Fruit fly (Drosophila melanogaster): Measurements from ENCODE around the gene Pp2C1.

Gene Pp2C1

DNA sequence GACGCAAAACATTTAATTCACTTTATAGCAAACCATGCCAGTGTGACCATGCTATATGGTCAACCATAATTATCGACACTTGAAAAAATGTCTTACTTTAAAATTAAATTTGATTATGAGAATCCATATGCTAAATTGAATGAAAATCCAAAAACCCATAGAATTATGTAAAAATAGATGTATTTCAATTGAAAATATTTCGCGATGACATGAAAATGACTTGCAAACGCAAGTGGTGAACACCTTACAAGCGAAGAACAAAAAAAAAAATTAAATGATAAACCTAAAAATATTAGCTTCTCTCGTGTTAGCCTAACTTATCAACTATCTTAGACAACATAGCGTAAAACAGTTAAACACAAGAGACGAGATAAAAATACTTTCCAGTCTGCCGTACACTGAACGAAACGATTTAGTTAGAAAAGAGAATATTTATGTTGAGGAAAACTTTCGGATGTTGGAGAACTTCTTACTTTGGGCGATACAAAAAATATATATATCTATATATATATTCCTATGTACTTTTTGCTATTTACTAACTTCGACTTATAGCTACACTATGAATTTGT lies 6.8 kb downstream of the Pp2C1 start (continued):
- TF ChIP-seq spab (GFP tag; optimal IDR thresholded peaks at IDR 0.05), result no peak
- peak in 1 of 2 experiments; percentile 57 for TF ChIP-seq salr (GFP tag; optimal IDR thresholded peaks at IDR 0.05)
- TF ChIP-seq CG10631 (GFP tag; optimal IDR thresholded peaks at IDR 0.05), result peak; percentile 62
- peak; percentile 69 for TF ChIP-seq lz (GFP tag; optimal IDR thresholded peaks at IDR 0.05)
- peak; percentile 38 for TF ChIP-seq Sox15 (GFP tag; optimal IDR thresholded peaks at IDR 0.05)
- TF ChIP-seq CG1621 (tag; optimal IDR thresholded peaks at IDR 0.05), result no peak
- TF ChIP-seq CG8632 (GFP tag; optimal IDR thresholded peaks at IDR 0.05), result peak; percentile 43
- TF ChIP-seq CG6276 (GFP tag; optimal IDR thresholded peaks at IDR 0.05), result peak; percentile 55
- peak; percentile 41 for TF ChIP-seq CG11762 (GFP tag; optimal IDR thresholded peaks at IDR 0.05; ENCODE audit: insufficient read depth)
- TF ChIP-seq cyc (GFP tag; optimal IDR thresholded peaks at IDR 0.05), result peak; percentile 57
- peak; percentile 74 for TF ChIP-seq Smox (GFP tag; optimal IDR thresholded peaks at IDR 0.05)
- peak; percentile 46 for TF ChIP-seq CG34406 (GFP tag; optimal IDR thresholded peaks at IDR 0.05)
- TF ChIP-seq fd85E (GFP tag; optimal IDR thresholded peaks at IDR 0.05), result no peak
- TF ChIP-seq CG8119 (GFP tag; IDR thresholded peaks at IDR 0.05), result peak; percentile 64
- no peak for TF ChIP-seq CG11294 (GFP tag; IDR thresholded peaks at IDR 0.05)
- peak; percentile 78 for TF ChIP-seq CG15336 (GFP tag; IDR thresholded peaks at IDR 0.05)
- TF ChIP-seq CG8319 (GFP tag; optimal IDR thresholded peaks at IDR 0.05), result peak; percentile 37
- TF ChIP-seq ss (GFP tag; optimal IDR thresholded peaks at IDR 0.05), result peak in 1 of 2 experiments; percentile 32
- TF ChIP-seq pdm3 (GFP tag; optimal IDR thresholded peaks at IDR 0.05), result peak; percentile 69

- peak; percentile 7 for TF ChIP-seq fkh (GFP tag; optimal IDR thresholded peaks at IDR 0.05)
- TF ChIP-seq Sox15 (GFP tag; optimal IDR thresholded peaks at IDR 0.05), result no peak
- no peak for TF ChIP-seq cyc (GFP tag; optimal IDR thresholded peaks at IDR 0.05)
- peak; percentile 19 for TF ChIP-seq CG32006 (GFP tag; optimal IDR thresholded peaks at IDR 0.05)
- peak; percentile 59 for TF ChIP-seq Eip78C (GFP tag)
- TF ChIP-seq acj6 (GFP tag; optimal IDR thresholded peaks at IDR 0.05), result no peak
- TF ChIP-seq CG8119 (GFP tag; IDR thresholded peaks at IDR 0.05), result 0 out of 3 replicates have a peak, but pooled peaks have one; percentile 19
These were observed 7.5 kb downstream of the Pp2C1 start, which contains the start of gene fzr for dm6 chrX:4678913-4679812. fzr (minus strand) TSS chrX:4679537.

DNA sequence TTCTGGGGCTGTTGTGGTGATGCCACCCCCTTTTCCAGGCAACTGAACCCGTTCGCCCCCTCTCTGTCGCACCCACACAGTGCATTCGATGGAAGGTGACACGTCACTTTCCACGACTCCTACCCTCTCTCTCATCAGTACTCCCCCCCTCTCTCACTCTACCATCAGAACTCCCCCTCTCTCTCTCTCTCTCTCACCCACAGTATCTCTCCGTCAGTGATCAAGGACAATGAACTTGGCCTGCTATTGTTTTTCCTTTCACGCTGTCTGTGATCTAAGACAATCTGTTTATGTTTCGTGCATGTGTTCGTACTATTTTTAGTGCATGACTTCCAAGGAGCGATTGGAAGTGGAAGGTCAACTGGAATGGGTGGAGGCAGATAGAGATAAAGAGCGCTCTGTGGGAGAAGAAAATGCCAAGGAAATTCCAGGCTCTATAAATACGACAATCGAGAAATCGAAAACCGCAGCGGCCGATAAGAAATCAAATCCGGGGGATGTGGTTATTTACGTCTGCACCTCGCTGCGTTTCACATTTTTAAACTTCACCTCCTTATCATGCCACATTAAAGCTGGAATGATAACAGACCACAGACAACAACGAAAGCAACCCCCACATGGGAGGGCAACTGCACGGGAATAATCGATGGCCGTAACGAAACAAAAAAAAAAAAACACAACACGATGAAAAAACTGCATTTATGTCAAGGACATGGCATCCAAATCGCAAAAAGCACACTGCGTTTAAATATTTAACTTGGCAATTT lies 8.4 kb downstream of the Pp2C1 start:
- TF ChIP-seq svp (GFP tag) (peak; percentile 95), acj6 (GFP tag; optimal IDR thresholded peaks at IDR 0.05) (no peak)

dm6 chrX:4677427-4677826 lies 9.3 kb downstream of the Pp2C1 start:
- TF ChIP-seq acj6 (GFP tag; optimal IDR thresholded peaks at IDR 0.05) (no peak), dsx (GFP tag; optimal IDR thresholded peaks at IDR 0.05; ENCODE audit: poor library complexity, severe bottlenecking) (no peak), CG1621 (tag; optimal IDR thresholded peaks at IDR 0.05) (no peak), vri (GFP tag; optimal IDR thresholded peaks at IDR 0.05) (peak; percentile 59), cyc (GFP tag; optimal IDR thresholded peaks at IDR 0.05) (no peak), Gug (GFP tag; IDR thresholded peaks at IDR 0.05) (no peak), dac (GFP tag; optimal IDR thresholded peaks at IDR 0.05) (no peak), CG6163 (GFP tag; IDR thresholded peaks at IDR 0.05) (0 out of 3 replicates have a peak, but pooled peaks have one; percentile 34), CG7368 (GFP tag; optimal IDR thresholded peaks at IDR 0.05) (no peak), CG4318 (GFP tag; optimal IDR thresholded peaks at IDR 0.05) (no peak), topi (GFP tag; optimal IDR thresholded peaks at IDR 0.05) (peak; percentile 6), fkh (GFP tag; optimal IDR thresholded peaks at IDR 0.05) (no peak), CG11902 (GFP tag; optimal IDR thresholded peaks at IDR 0.05) (no peak), Lpt (GFP tag; optimal IDR thresholded peaks at IDR 0.05) (no peak), CG3919 (GFP tag; optimal IDR thresholded peaks at IDR 0.05) (no peak), Hr38 (GFP tag; optimal IDR thresholded peaks at IDR 0.05) (no peak), Sox14 (GFP tag; optimal IDR thresholded peaks at IDR 0.05) (no peak), CG16779 (tag; optimal IDR thresholded peaks at IDR 0.05) (no peak), Eip93F (GFP tag; optimal IDR thresholded peaks at IDR 0.05) (no peak), CG9139 (GFP tag; optimal IDR thresholded peaks at IDR 0.05) (peak; percentile 22), eg (GFP tag; IDR thresholded peaks at IDR 0.05) (0 out of 3 replicates have a peak, but pooled peaks have one; percentile 21), ss (GFP tag; optimal IDR thresholded peaks at IDR 0.05) (peak in 1 of 2 experiments; percentile 55), net (GFP tag; optimal IDR thresholded peaks at IDR 0.05) (peak; percentile 12), CG6276 (GFP tag; optimal IDR thresholded peaks at IDR 0.05) (no peak)

All from whole organism, prepupa.